Worm (Caenorhabditis elegans): ENCODE results near the gene mtss-1.

DNA sequence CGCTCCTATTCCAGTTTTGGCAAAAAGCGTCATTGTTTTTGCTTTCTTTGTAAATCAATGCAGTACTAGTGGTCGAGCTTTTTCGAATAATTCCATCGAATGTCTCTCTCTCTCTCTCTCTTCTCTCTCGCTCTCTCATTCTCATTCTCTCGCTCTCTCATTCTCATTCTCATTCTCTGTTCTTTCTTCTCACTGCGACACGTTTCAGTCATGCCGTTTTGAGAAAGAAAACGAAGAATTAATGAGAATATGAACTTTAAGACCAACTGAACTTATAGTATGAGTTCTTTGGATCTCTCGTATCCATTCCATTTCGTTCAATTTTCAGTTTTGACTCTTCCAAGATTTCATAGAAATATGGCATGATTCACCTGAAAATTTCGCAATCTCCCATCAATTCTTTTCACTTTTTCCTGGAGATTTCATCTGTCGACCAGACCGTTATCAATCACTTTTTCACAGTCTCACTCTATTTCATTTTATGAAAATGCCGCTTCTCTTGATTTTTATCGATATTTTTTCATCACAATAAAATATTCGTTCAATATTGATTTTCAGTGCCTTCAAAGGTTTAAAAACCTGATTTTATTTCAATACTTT lies 4.4 kb downstream of the mtss-1 start:
- no peak for TF ChIP-seq egl-27 (tag; optimal IDR thresholded peaks at IDR 0.05)
- TF ChIP-seq fos-1 (tag; optimal IDR thresholded peaks at IDR 0.05) = no peak
- no peak for TF ChIP-seq nhr-76 (tag; optimal IDR thresholded peaks at IDR 0.05)
- TF ChIP-seq aly-2 (tag; optimal IDR thresholded peaks at IDR 0.05) = no peak
- peak; percentile 11 for TF ChIP-seq elt-2 (tag; optimal IDR thresholded peaks at IDR 0.05)
- TF ChIP-seq mml-1 (tag; optimal IDR thresholded peaks at IDR 0.05) = no peak
- TF ChIP-seq R02D3.7 (tag; optimal IDR thresholded peaks at IDR 0.05) = no peak
- TF ChIP-seq snpc-4 (tag; optimal IDR thresholded peaks at IDR 0.05) = no peak
- no peak for TF ChIP-seq tbx-2 (tag; optimal IDR thresholded peaks at IDR 0.05)
- TF ChIP-seq zag-1 (tag; optimal IDR thresholded peaks at IDR 0.05) = no peak
- TF ChIP-seq nhr-25 (tag; optimal IDR thresholded peaks at IDR 0.05) = no peak
- no peak for TF ChIP-seq pha-4 (tag; optimal IDR thresholded peaks at IDR 0.05)
